Fruit fly (Drosophila melanogaster) S2 (cell line): ENCODE results near the gene CAH7.

Source experiments
- CG8478 ChIP-seq: fragments of >200 bp; optimal IDR thresholded peaks from 2 replicates; lab custom pipeline; 2018
- CTCF ChIP-seq, 2 experiments: fragments of >200 bp; optimal IDR thresholded peaks; 2 replicates each; lab custom pipeline; 2018

DNA sequence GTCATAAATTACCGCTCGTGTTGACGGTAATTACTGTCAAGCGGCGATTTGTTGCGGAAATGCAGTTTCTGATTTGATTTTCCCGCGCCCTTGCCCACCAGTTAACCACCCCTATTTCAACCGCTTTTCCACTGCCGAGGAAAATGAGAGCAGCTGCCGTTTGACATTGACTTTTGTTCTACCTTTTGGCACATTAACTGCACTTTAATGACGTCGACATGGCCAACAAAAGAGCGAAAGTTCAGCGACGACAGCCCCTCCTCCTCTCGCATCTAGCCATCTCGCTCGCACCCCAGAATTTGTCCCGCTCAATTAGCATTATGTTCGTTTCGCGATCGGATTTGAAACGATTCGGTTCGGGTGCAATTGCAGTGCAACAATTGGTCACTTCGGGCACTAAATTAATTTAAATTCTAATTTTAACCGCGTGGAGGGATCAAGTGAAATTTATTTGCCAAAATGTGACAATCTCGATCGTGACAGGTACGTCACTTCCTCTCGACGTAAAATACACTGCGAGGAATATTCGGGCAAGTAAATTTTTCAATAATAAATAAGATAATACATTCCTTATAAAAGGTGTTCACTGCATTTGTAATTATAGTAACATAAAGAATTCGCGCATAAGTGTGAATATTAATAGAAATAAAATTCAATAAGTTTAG lies 755 bp upstream of the CAH7 start:
- TF ChIP-seq CTCF (optimal IDR thresholded peaks at IDR 0.05; lab: Kevin White, UChicago) (no peak), CG8478 (lab: Kevin White, UChicago) (no peak)
